Worm (Caenorhabditis elegans): ENCODE measurements around the gene sur-7.

DNA sequence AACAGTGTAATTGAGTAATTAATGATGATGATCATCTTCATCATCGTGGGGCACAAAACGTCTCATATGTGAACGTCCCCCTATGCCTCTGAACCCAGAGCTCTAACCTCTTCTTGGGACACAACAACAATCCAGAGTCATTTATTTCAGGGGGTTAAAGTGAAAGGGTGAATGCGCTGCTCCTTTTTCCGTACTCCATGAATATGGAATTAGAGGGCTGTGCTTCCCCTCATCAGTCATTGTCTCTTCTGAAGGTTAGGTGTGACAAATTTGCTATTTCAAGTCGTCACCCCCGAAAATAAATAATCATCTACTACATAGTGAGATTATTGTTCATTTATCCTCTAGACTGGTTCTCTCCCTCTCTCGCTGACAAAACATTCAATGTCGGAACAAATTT, 25.9 kb downstream of the sur-7 start:
- no peak for TF ChIP-seq pha-4 (tag; optimal IDR thresholded peaks at IDR 0.05)
- TF ChIP-seq die-1 (tag; optimal IDR thresholded peaks at IDR 0.05), result no peak
- no peak for TF ChIP-seq F39B2.1 (GFP tag; IDR thresholded peaks at IDR 0.05)
- no peak for TF ChIP-seq lag-1 (GFP tag; IDR thresholded peaks at IDR 0.05)
- TF ChIP-seq sea-2 (GFP tag; IDR thresholded peaks at IDR 0.05), result no peak
- no peak for TF ChIP-seq gei-17 (GFP tag; optimal IDR thresholded peaks at IDR 0.05)
- no peak for TF ChIP-seq ets-4 (GFP tag; optimal IDR thresholded peaks at IDR 0.05)
- TF ChIP-seq rpc-1 (optimal IDR thresholded peaks at IDR 0.05), result no peak
- TF ChIP-seq rpc-1 (tag; optimal IDR thresholded peaks at IDR 0.05), result no peak
